Worm (Caenorhabditis elegans) whole organism, mixed stage, embryonic: ENCODE measurements around the gene spn-4.

Experiments used
- bed-3 ChIP-seq: fragments of 200-800 bp; sonication (Bioruptor generic); optimal IDR thresholded peaks from 3 replicates; lab custom pipeline; 2018; ENCODE audit warnings: mild to moderate bottlenecking, missing genetic modification characterization, moderate library complexity, missing compliant biosample characterization
- elt-1 ChIP-seq: sonication (generic microtip); optimal IDR thresholded peaks from 2 replicates; lab custom pipeline; 2017; ENCODE audit warnings: missing genetic modification characterization, mild to moderate bottlenecking, missing compliant biosample characterization, antibody characterized with exemption, moderate library complexity, borderline replicate concordance; ENCODE audit not compliant: insufficient read depth
- elt-3 ChIP-seq: fragments of 150-350 bp; optimal IDR thresholded peaks from 2 replicates; lab custom pipeline; 2014; ENCODE audit warnings: missing biosample characterization, missing genetic modification characterization
- mep-1 ChIP-seq: fragments of 150-350 bp; optimal IDR thresholded peaks from 2 replicates; lab custom pipeline; 2017; ENCODE audit warnings: missing biosample characterization, missing genetic modification reagents, missing genetic modification characterization, inconsistent platforms
- mls-2 ChIP-seq: sonication (generic microtip); optimal IDR thresholded peaks from 2 replicates; lab custom pipeline; 2016; ENCODE audit warnings: mild to moderate bottlenecking, missing genetic modification characterization, moderate library complexity, missing compliant biosample characterization
- nhr-12 ChIP-seq: fragments of 150-350 bp; optimal IDR thresholded peaks from 2 replicates; lab custom pipeline; 2014; ENCODE audit warnings: missing biosample characterization, missing genetic modification characterization
- nhr-237 ChIP-seq: fragments of 150-350 bp; optimal IDR thresholded peaks from 2 replicates; lab custom pipeline; 2014; ENCODE audit warnings: missing biosample characterization, missing genetic modification characterization
- nhr-28 ChIP-seq: fragments of 150-350 bp; optimal IDR thresholded peaks from 2 replicates; lab custom pipeline; 2014; ENCODE audit warnings: missing biosample characterization, missing genetic modification characterization
- nhr-76 ChIP-seq: sonication (generic microtip); optimal IDR thresholded peaks from 2 replicates; lab custom pipeline; 2017; ENCODE audit warnings: missing biosample characterization, missing genetic modification characterization
- pha-4 ChIP-seq: fragments of 150-350 bp; optimal IDR thresholded peaks from 2 replicates; lab custom pipeline; 2018; ENCODE audit warnings: missing biosample characterization, missing genetic modification reagents, missing genetic modification characterization
- sptf-1 ChIP-seq: sonication (generic microtip); optimal IDR thresholded peaks from 2 replicates; lab custom pipeline; 2017; ENCODE audit warnings: mild to moderate bottlenecking, missing genetic modification characterization, moderate library complexity, missing compliant biosample characterization
- unc-62 ChIP-seq: fragments of 150-350 bp; optimal IDR thresholded peaks from 2 replicates; lab custom pipeline; 2014; ENCODE audit warnings: missing biosample characterization, missing genetic modification reagents, missing genetic modification characterization
- ztf-11 ChIP-seq: fragments of 150-350 bp; optimal IDR thresholded peaks from 2 replicates; lab custom pipeline; 2014; ENCODE audit warnings: missing biosample characterization, missing genetic modification characterization

ce11 chrV:6787906-6788430, 3.3 kb upstream of the spn-4 start, which contains the start of gene ZC404.2:
- TF ChIP-seq sptf-1 (no peak), unc-62 (GFP tag; lab: Kevin White, UChicago) (no peak), nhr-28 (tag; lab: Kevin White, UChicago) (no peak), mls-2 (tag; lab: Kevin White, UChicago) (no peak), pha-4 (tag; lab: Kevin White, UChicago) (no peak), nhr-237 (tag; lab: Kevin White, UChicago) (no peak), bed-3 (GFP tag; lab: Kevin White, UChicago) (no peak), nhr-76 (tag; lab: Kevin White, UChicago) (no peak), nhr-12 (no peak), mep-1 (no peak), ztf-11 (tag; lab: Kevin White, UChicago) (no peak), elt-3 (tag; lab: Kevin White, UChicago) (no peak), elt-1 (tag; lab: Kevin White, UChicago) (no peak)
